Fruit fly (Drosophila melanogaster) Kc167 (cell line): ENCODE results near the gene CG3106.

Experiments
- Myc ChIP-seq: fragments of >200 bp; optimal IDR thresholded peaks from 2 replicates; lab custom pipeline; 2017; ENCODE audit warnings: missing external identifiers
- Sin3A ChIP-seq: fragments of >200 bp; optimal IDR thresholded peaks from 2 replicates; lab custom pipeline; 2018; ENCODE audit warnings: missing external identifiers
- h ChIP-seq: fragments of >200 bp; optimal IDR thresholded peaks from 3 replicates; lab custom pipeline; 2018; ENCODE audit warnings: missing external identifiers
- insv ChIP-seq: fragments of >200 bp; optimal IDR thresholded peaks from 3 replicates; lab custom pipeline; 2018; ENCODE audit warnings: missing external identifiers
- psq ChIP-seq: fragments of >200 bp; optimal IDR thresholded peaks from 2 replicates; lab custom pipeline; 2017; ENCODE audit warnings: missing external identifiers
- ttk ChIP-seq: sonication (Bioruptor generic); optimal IDR thresholded peaks from 2 replicates; lab custom pipeline; 2017; ENCODE audit warnings: missing external identifiers

The CG3106 gene

dm6 chrX:9650757-9651594 lies 11.7 kb downstream of the CG3106 start:
- TF ChIP-seq Sin3A = no peak
- TF ChIP-seq psq (lab: Kevin White, UChicago) = no peak
- TF ChIP-seq insv (lab: Kevin White, UChicago) = no peak
- no peak for TF ChIP-seq h (lab: Kevin White, UChicago)

dm6 chrX:9650048-9650447 lies 12.7 kb downstream of the CG3106 start:
- TF ChIP-seq Sin3A = no peak
- TF ChIP-seq insv (lab: Kevin White, UChicago) = no peak
- TF ChIP-seq h (lab: Kevin White, UChicago) = no peak
- TF ChIP-seq ttk = no peak
- TF ChIP-seq psq (lab: Kevin White, UChicago) = no peak
- no peak for TF ChIP-seq Myc (lab: Kevin White, UChicago)

dm6 chrX:9647067-9647466 lies 15.6 kb downstream of the CG3106 start:
- TF ChIP-seq Sin3A (no peak), insv (lab: Kevin White, UChicago) (no peak), h (lab: Kevin White, UChicago) (no peak), ttk (no peak), Myc (lab: Kevin White, UChicago) (no peak), psq (lab: Kevin White, UChicago) (no peak)

dm6 chrX:9646022-9646421 lies 16.7 kb downstream of the CG3106 start:
- no peak for TF ChIP-seq insv (lab: Kevin White, UChicago)
- TF ChIP-seq ttk = no peak
- no peak for TF ChIP-seq Myc (lab: Kevin White, UChicago)
- no peak for TF ChIP-seq psq (lab: Kevin White, UChicago)
- no peak for TF ChIP-seq Sin3A
- TF ChIP-seq h (lab: Kevin White, UChicago) = no peak

- TF ChIP-seq h (lab: Kevin White, UChicago) (no peak), psq (lab: Kevin White, UChicago) (no peak), ttk (no peak), insv (lab: Kevin White, UChicago) (no peak), Sin3A (no peak), Myc (lab: Kevin White, UChicago) (no peak)
Observed at dm6 chrX:9644828-9645227, 17.9 kb downstream of the CG3106 start.

- no peak for TF ChIP-seq psq (lab: Kevin White, UChicago)
- TF ChIP-seq Myc (lab: Kevin White, UChicago) = no peak
- TF ChIP-seq Sin3A = no peak
- no peak for TF ChIP-seq h (lab: Kevin White, UChicago)
- TF ChIP-seq insv (lab: Kevin White, UChicago) = no peak
- TF ChIP-seq ttk = no peak
Observed at dm6 chrX:9641184-9641772, 21.4 kb downstream of the CG3106 start.

- TF ChIP-seq Myc (lab: Kevin White, UChicago) = no peak
- TF ChIP-seq h (lab: Kevin White, UChicago) = no peak
- no peak for TF ChIP-seq insv (lab: Kevin White, UChicago)
- TF ChIP-seq psq (lab: Kevin White, UChicago) = no peak
- TF ChIP-seq ttk = no peak
- TF ChIP-seq Sin3A = no peak
Observed at dm6 chrX:9640690-9641149, 22.0 kb downstream of the CG3106 start.

dm6 chrX:9638927-9639420 lies 23.7 kb downstream of the CG3106 start:
- TF ChIP-seq Sin3A = no peak
- no peak for TF ChIP-seq ttk
- no peak for TF ChIP-seq h (lab: Kevin White, UChicago)
- no peak for TF ChIP-seq Myc (lab: Kevin White, UChicago)
- no peak for TF ChIP-seq psq (lab: Kevin White, UChicago)
- TF ChIP-seq insv (lab: Kevin White, UChicago) = no peak

- TF ChIP-seq h (lab: Kevin White, UChicago) = no peak
- no peak for TF ChIP-seq Myc (lab: Kevin White, UChicago)
- no peak for TF ChIP-seq Sin3A
- TF ChIP-seq ttk = no peak
- no peak for TF ChIP-seq psq (lab: Kevin White, UChicago)
- no peak for TF ChIP-seq insv (lab: Kevin White, UChicago)
Observed at dm6 chrX:9636835-9637234, 25.9 kb downstream of the CG3106 start.

- TF ChIP-seq ttk (no peak), Myc (lab: Kevin White, UChicago) (no peak), psq (lab: Kevin White, UChicago) (no peak)
Observed at dm6 chrX:9617598-9618076, 45.1 kb downstream of the CG3106 start.

dm6 chrX:9615471-9615870 lies 47.2 kb downstream of the CG3106 start:
- TF ChIP-seq ttk (no peak), Myc (lab: Kevin White, UChicago) (no peak), insv (lab: Kevin White, UChicago) (no peak), Sin3A (no peak), psq (lab: Kevin White, UChicago) (no peak), h (lab: Kevin White, UChicago) (no peak)
